Worm (Caenorhabditis elegans): Measurements from ENCODE around the gene T10D4.15.

ce11 chrII:3113289-3113688 lies 32.7 kb upstream of the T10D4.15 start:
- no peak for TF ChIP-seq egl-13 (tag; optimal IDR thresholded peaks at IDR 0.05)
- TF ChIP-seq C34B4.2 (tag; optimal IDR thresholded peaks at IDR 0.05) = no peak

Measured in whole organism, L1 larva.